Fruit fly (Drosophila melanogaster): ENCODE data around the gene Snmp1.

- no peak for TF ChIP-seq CG2202 (tag; optimal IDR thresholded peaks at IDR 0.05)
- TF ChIP-seq CG2678 (tag; optimal IDR thresholded peaks at IDR 0.05): peak; percentile 32
- TF ChIP-seq ttk (GFP tag; IDR thresholded peaks at IDR 0.05): no peak
- TF ChIP-seq exex (tag; optimal IDR thresholded peaks at IDR 0.05): no peak
- no peak for TF ChIP-seq pita (GFP tag; optimal IDR thresholded peaks at IDR 0.05)
- TF ChIP-seq zfh2 (GFP tag; optimal IDR thresholded peaks at IDR 0.05): no peak
- TF ChIP-seq Scr (GFP tag; IDR thresholded peaks at IDR 0.05; ENCODE audit: partially characterized antibody): no peak
- no peak; the same call in 2 of the 3 replicates for TF ChIP-seq B-H1 (GFP tag; IDR thresholded peaks at IDR 0.05)
- TF ChIP-seq sens-2 (GFP tag; IDR thresholded peaks at IDR 0.05): no peak
Measured at dm6 chr3R:21180391-21180796, 12.4 kb upstream of the Snmp1 start.
